Fruit fly (Drosophila melanogaster) whole organism, prepupa: ENCODE data around the gene tx.

Experiments
- CG10631 ChIP-seq: fragments of 200-800 bp; sonication (Bioruptor generic); optimal IDR thresholded peaks from 2 replicates; lab custom pipeline; 2016; ENCODE audit warnings: missing biosample characterization, missing genetic modification characterization
- CG11294 ChIP-seq: fragments of 200-800 bp; sonication (Bioruptor generic); IDR thresholded peaks from 2 replicates; pipeline ENCODE4 v1.3.6; 2022; ENCODE audit warnings: missing biosample characterization, missing genetic modification characterization
- CG11762 ChIP-seq: fragments of 200-800 bp; sonication (Bioruptor generic); optimal IDR thresholded peaks from 3 replicates; lab custom pipeline; 2016; ENCODE audit warnings: missing biosample characterization, missing genetic modification characterization; ENCODE audit not compliant: insufficient read depth
- CG15336 ChIP-seq: fragments of 200-800 bp; sonication (Bioruptor generic); IDR thresholded peaks from 2 replicates; pipeline ENCODE4 v1.3.6; 2022; ENCODE audit warnings: missing biosample characterization, missing genetic modification characterization
- CG1621 ChIP-seq: fragments of 200-800 bp; sonication (Bioruptor generic); optimal IDR thresholded peaks from 3 replicates; lab custom pipeline; 2018; ENCODE audit warnings: missing biosample characterization, mild to moderate bottlenecking, missing genetic modification characterization
- CG16779 ChIP-seq: fragments of 200-800 bp; sonication (Bioruptor generic); optimal IDR thresholded peaks from 3 replicates; lab custom pipeline; 2017; ENCODE audit warnings: missing biosample characterization, mild to moderate bottlenecking, missing genetic modification characterization
- CG3032 ChIP-seq: fragments of 200-800 bp; optimal IDR thresholded peaks from 2 replicates; lab custom pipeline; 2019; ENCODE audit warnings: missing biosample characterization, mild to moderate bottlenecking, missing genetic modification characterization, moderate library complexity
- CG31627 ChIP-seq: fragments of 200-800 bp; sonication (Bioruptor generic); optimal IDR thresholded peaks from 3 replicates; lab custom pipeline; 2016; ENCODE audit warnings: missing biosample characterization, missing genetic modification characterization
- CG32006 ChIP-seq: fragments of 200-800 bp; sonication (Bioruptor generic); optimal IDR thresholded peaks from 3 replicates; lab custom pipeline; 2017; ENCODE audit warnings: missing biosample characterization, mild to moderate bottlenecking, missing genetic modification characterization
- CG34406 ChIP-seq: fragments of 200-800 bp; sonication (Bioruptor generic); optimal IDR thresholded peaks from 3 replicates; lab custom pipeline; 2016; ENCODE audit warnings: missing biosample characterization, missing genetic modification characterization
- CG3919 ChIP-seq: fragments of 200-800 bp; sonication (Bioruptor generic); optimal IDR thresholded peaks from 3 replicates; lab custom pipeline; 2016; ENCODE audit warnings: missing biosample characterization, missing genetic modification characterization
- CG6163 ChIP-seq: fragments of 200-800 bp; sonication (Bioruptor generic); IDR thresholded peaks from 3 replicates; pipeline ENCODE4 v1.3.6; 2022; ENCODE audit warnings: missing biosample characterization, missing genetic modification characterization
- CG6276 ChIP-seq: fragments of 200-800 bp; sonication (Bioruptor generic); optimal IDR thresholded peaks from 2 replicates; lab custom pipeline; 2017; ENCODE audit warnings: missing biosample characterization, mild to moderate bottlenecking, missing genetic modification characterization
- CG6792 ChIP-seq: fragments of 200-800 bp; sonication (Bioruptor generic); optimal IDR thresholded peaks from 3 replicates; lab custom pipeline; 2016; ENCODE audit warnings: missing biosample characterization, missing genetic modification characterization
- CG6854 ChIP-seq: fragments of 200-800 bp; sonication (Bioruptor generic); optimal IDR thresholded peaks from 2 replicates; lab custom pipeline; 2017; ENCODE audit warnings: missing biosample characterization, mild to moderate bottlenecking, missing genetic modification characterization
- CG7368 ChIP-seq: fragments of 200-800 bp; sonication (Bioruptor generic); optimal IDR thresholded peaks from 3 replicates; lab custom pipeline; 2016; ENCODE audit warnings: missing biosample characterization, missing genetic modification characterization
- CG8119 ChIP-seq: fragments of 200-800 bp; sonication (Bioruptor generic); IDR thresholded peaks from 3 replicates; pipeline ENCODE4 v1.3.6; 2022; ENCODE audit warnings: missing biosample characterization, missing genetic modification characterization
- CG8319 ChIP-seq: fragments of 200-800 bp; sonication (Bioruptor generic); optimal IDR thresholded peaks from 3 replicates; lab custom pipeline; 2016; ENCODE audit warnings: missing biosample characterization, missing genetic modification characterization
- Eip75B ChIP-seq: fragments of 200-800 bp; sonication (Bioruptor generic); optimal IDR thresholded peaks from 3 replicates; lab custom pipeline; 2016; ENCODE audit warnings: missing biosample characterization, missing genetic modification characterization
- Eip78C ChIP-seq: fragments of 200-800 bp; sonication (Bioruptor generic); peaks from one replicate; lab custom pipeline; 2016; ENCODE audit warnings: missing biosample characterization, missing genetic modification characterization
- Eip93F ChIP-seq: fragments of 200-800 bp; sonication (Bioruptor generic); optimal IDR thresholded peaks from 2 replicates; lab custom pipeline; 2016; ENCODE audit warnings: missing biosample characterization, mild to moderate bottlenecking, missing genetic modification characterization
- Ets21C ChIP-seq: fragments of 200-800 bp; sonication (Bioruptor generic); optimal IDR thresholded peaks from 3 replicates; lab custom pipeline; 2016; ENCODE audit warnings: missing biosample characterization, missing genetic modification characterization
- Ets96B ChIP-seq: fragments of 200-800 bp; optimal IDR thresholded peaks from 2 replicates; lab custom pipeline; 2019; ENCODE audit warnings: missing biosample characterization, mild to moderate bottlenecking, missing genetic modification characterization, moderate library complexity
- Gug ChIP-seq: fragments of 200-800 bp; sonication (Bioruptor generic); IDR thresholded peaks from 2 replicates; pipeline ENCODE4 v1.3.6; 2022; ENCODE audit warnings: missing biosample characterization, missing genetic modification characterization
- Hr38 ChIP-seq: sonication (Bioruptor generic); optimal IDR thresholded peaks from 2 replicates; lab custom pipeline; 2016; ENCODE audit warnings: missing biosample characterization, missing genetic modification characterization
- Hr4 ChIP-seq: fragments of 200-800 bp; sonication (Bioruptor generic); optimal IDR thresholded peaks from 3 replicates; lab custom pipeline; 2016; ENCODE audit warnings: missing biosample characterization, missing genetic modification characterization
- Met ChIP-seq: fragments of 200-800 bp; sonication (Bioruptor generic); optimal IDR thresholded peaks from 3 replicates; lab custom pipeline; 2016; ENCODE audit warnings: missing biosample characterization, missing genetic modification characterization
- OdsH ChIP-seq: fragments of 200-800 bp; sonication (Bioruptor generic); optimal IDR thresholded peaks from 3 replicates; lab custom pipeline; 2016; ENCODE audit warnings: missing biosample characterization, missing genetic modification characterization
- Smox ChIP-seq: fragments of 200-800 bp; sonication (Bioruptor generic); optimal IDR thresholded peaks from 3 replicates; lab custom pipeline; 2016; ENCODE audit warnings: missing biosample characterization, missing genetic modification characterization
- achi ChIP-seq: fragments of 200-800 bp; sonication (Bioruptor generic); optimal IDR thresholded peaks from 3 replicates; lab custom pipeline; 2016; ENCODE audit warnings: missing biosample characterization, missing genetic modification characterization
- acj6 ChIP-seq: fragments of 200-800 bp; sonication (Bioruptor generic); optimal IDR thresholded peaks from 3 replicates; lab custom pipeline; 2016; ENCODE audit warnings: missing biosample characterization, missing genetic modification characterization
- cyc ChIP-seq: fragments of 200-800 bp; sonication (Bioruptor generic); optimal IDR thresholded peaks from 3 replicates; lab custom pipeline; 2016; ENCODE audit warnings: missing biosample characterization, missing genetic modification characterization
- dac ChIP-seq: fragments of 200-800 bp; sonication (Bioruptor generic); optimal IDR thresholded peaks from 2 replicates; lab custom pipeline; 2017; ENCODE audit warnings: missing biosample characterization, mild to moderate bottlenecking, missing genetic modification characterization
- eg ChIP-seq: fragments of 200-800 bp; sonication (Bioruptor generic); IDR thresholded peaks from 3 replicates; pipeline ENCODE4 v1.3.6; 2022; ENCODE audit warnings: missing biosample characterization, missing genetic modification characterization
- esn ChIP-seq: fragments of 200-800 bp; sonication (Bioruptor generic); optimal IDR thresholded peaks from 2 replicates; lab custom pipeline; 2016; ENCODE audit warnings: missing biosample characterization, mild to moderate bottlenecking, missing genetic modification characterization, moderate library complexity
- fd59A ChIP-seq: fragments of 200-800 bp; sonication (Bioruptor generic); optimal IDR thresholded peaks from 2 replicates; lab custom pipeline; 2017; ENCODE audit warnings: missing biosample characterization, mild to moderate bottlenecking, missing genetic modification characterization, missing genetic modification reagents
- net ChIP-seq: fragments of 200-800 bp; sonication (Bioruptor generic); optimal IDR thresholded peaks from 3 replicates; lab custom pipeline; 2016; ENCODE audit warnings: missing biosample characterization, missing genetic modification characterization
- pdm3 ChIP-seq: fragments of 200-800 bp; sonication (Bioruptor generic); optimal IDR thresholded peaks from 3 replicates; lab custom pipeline; 2016; ENCODE audit warnings: missing biosample characterization, missing genetic modification characterization
- svp ChIP-seq: fragments of 200-800 bp; sonication (Bioruptor generic); peaks from one replicate; lab custom pipeline; 2016; ENCODE audit warnings: missing biosample characterization, missing genetic modification characterization
- topi ChIP-seq: fragments of 200-800 bp; sonication (Bioruptor generic); optimal IDR thresholded peaks from 3 replicates; lab custom pipeline; 2016; ENCODE audit warnings: missing biosample characterization, missing genetic modification characterization
- vri ChIP-seq: fragments of 200-800 bp; sonication (Bioruptor generic); optimal IDR thresholded peaks from 3 replicates; lab custom pipeline; 2016; ENCODE audit warnings: missing biosample characterization, mild to moderate bottlenecking, missing genetic modification characterization

The tx gene

DNA sequence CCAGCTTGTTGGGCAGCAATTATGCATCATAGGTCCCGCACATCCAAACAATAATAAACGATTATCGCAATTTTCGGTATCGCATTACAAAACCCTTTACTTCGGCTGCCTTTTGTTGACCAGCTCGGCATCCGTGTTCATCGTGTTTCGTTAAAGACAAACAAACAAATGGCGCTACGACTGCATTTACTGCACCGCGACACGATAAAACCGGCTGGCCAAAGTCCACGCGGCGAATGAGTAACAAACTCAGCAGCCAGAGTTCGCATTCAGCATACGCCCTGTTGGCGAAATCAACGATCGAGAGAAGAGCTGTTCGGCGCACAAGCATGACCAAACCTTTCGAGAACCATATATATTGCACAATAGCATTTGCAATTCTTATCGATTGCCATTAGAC lies 23.8 kb downstream of the tx start (continued):
- TF ChIP-seq CG6276 (GFP tag; lab: Kevin White, UChicago) (peak; percentile 74), Ets96B (tag; lab: Kevin White, UChicago) (no peak), net (GFP tag; lab: Kevin White, UChicago) (peak; percentile 69), fd59A (GFP tag; lab: Kevin White, UChicago) (no peak), CG34406 (no peak), esn (GFP tag; lab: Kevin White, UChicago) (no peak), CG10631 (GFP tag; lab: Kevin White, UChicago) (no peak), CG32006 (GFP tag; lab: Kevin White, UChicago) (peak; percentile 8), cyc (GFP tag; lab: Kevin White, UChicago) (no peak), CG3032 (tag; lab: Kevin White, UChicago) (no peak), CG16779 (peak; percentile 50), eg (peak; percentile 56; the same call in 1 of the 3 replicates), Hr38 (no peak), topi (peak; percentile 35), OdsH (GFP tag; lab: Kevin White, UChicago) (no peak), svp (GFP tag; lab: Kevin White, UChicago) (no peak), CG11294 (GFP tag; lab: Robert Waterston, UW) (no peak), CG11762 (GFP tag; lab: Kevin White, UChicago) (peak; percentile 2), Eip93F (GFP tag; lab: Kevin White, UChicago) (peak; percentile 66), Ets21C (GFP tag; lab: Kevin White, UChicago) (no peak), CG31627 (GFP tag; lab: Kevin White, UChicago) (no peak), CG8319 (no peak), acj6 (GFP tag; lab: Kevin White, UChicago) (no peak), Met (GFP tag; lab: Kevin White, UChicago) (no peak), CG1621 (tag; lab: Kevin White, UChicago) (no peak), Gug (no peak), dac (no peak), CG6854 (peak; percentile 73), CG3919 (peak; percentile 45), Eip78C (GFP tag; lab: Kevin White, UChicago) (peak; percentile 84), Hr4 (no peak), CG6792 (GFP tag; lab: Kevin White, UChicago) (no peak)

DNA sequence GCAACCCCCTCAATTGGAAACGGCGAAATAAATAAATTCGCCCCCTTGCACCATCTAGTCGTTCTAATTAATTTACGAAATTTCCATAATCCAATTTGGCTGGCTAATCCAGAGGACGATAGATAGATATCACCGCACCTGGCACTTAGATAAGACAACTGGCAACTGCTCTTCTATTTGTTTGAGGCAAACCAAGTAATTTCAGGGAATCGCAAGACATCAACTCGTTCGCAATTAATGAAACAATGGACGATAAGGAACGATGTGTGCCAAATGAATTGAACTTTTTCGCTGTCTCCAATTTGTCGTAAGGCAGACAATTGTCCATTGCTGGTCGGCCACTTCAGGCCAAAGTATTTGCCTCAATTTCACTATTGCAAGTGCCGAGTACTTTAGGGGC lies 24.5 kb downstream of the tx start:
- no peak for TF ChIP-seq achi (GFP tag; lab: Kevin White, UChicago)
- TF ChIP-seq vri: no peak
- TF ChIP-seq CG10631 (GFP tag; lab: Kevin White, UChicago): no peak
- no peak for TF ChIP-seq Eip75B (GFP tag; lab: Kevin White, UChicago)
- no peak for TF ChIP-seq CG7368 (GFP tag; lab: Kevin White, UChicago)
- TF ChIP-seq, all 60 proteins: peak for 0

DNA sequence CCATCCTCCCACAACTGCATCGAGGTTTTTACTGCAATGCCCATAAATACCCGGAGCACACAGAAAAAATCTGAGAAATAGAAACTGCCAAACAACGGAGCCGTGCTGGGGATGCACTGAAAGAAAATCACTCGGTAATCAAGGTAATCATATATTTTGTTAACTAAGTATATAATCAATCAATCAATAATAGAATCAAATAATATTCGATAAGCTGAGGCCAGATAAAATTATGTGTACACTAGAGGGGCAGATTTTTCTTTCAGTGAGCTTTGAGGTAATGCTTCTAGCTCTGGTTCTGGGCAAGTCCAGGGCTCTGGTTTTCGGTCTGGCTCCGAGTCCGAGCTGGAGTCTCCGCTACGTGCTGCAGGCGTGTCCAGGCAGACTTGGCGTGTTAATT lies 37.5 kb downstream of the tx start:
- TF ChIP-seq CG3919 (peak; percentile 29), CG6792 (GFP tag; lab: Kevin White, UChicago) (no peak), OdsH (GFP tag; lab: Kevin White, UChicago) (peak; percentile 29), CG11294 (GFP tag; lab: Robert Waterston, UW) (peak; percentile 24; the same call in 1 of the 2 replicates), Gug (peak; percentile 45; the same call in 1 of the 2 replicates), CG15336 (peak; percentile 72), CG8119 (GFP tag; lab: Robert Waterston, UW) (peak; percentile 36; the same call in 1 of the 3 replicates), Smox (GFP tag; lab: Kevin White, UChicago) (no peak), vri (no peak), Eip78C (GFP tag; lab: Kevin White, UChicago) (peak; percentile 68), eg (peak; percentile 55; the same call in 2 of the 3 replicates), Met (GFP tag; lab: Kevin White, UChicago) (no peak), CG6276 (GFP tag; lab: Kevin White, UChicago) (peak; percentile 34), Hr4 (peak; percentile 30), CG10631 (GFP tag; lab: Kevin White, UChicago) (peak; percentile 2), pdm3 (GFP tag; lab: Kevin White, UChicago) (peak; percentile 9), achi (GFP tag; lab: Kevin White, UChicago) (no peak), CG6163 (GFP tag; lab: Robert Waterston, UW) (peak; percentile 71)
